Worm (Caenorhabditis elegans) whole organism, mixed stage, embryonic: ENCODE results near the gene F53H8.3.

Experiments
- elt-1 ChIP-seq: sonication (generic microtip); optimal IDR thresholded peaks from 2 replicates; lab custom pipeline; 2017; ENCODE audit warnings: missing genetic modification characterization, mild to moderate bottlenecking, missing compliant biosample characterization, antibody characterized with exemption, moderate library complexity, borderline replicate concordance; ENCODE audit not compliant: insufficient read depth
- lin-13 ChIP-seq: fragments of 150-350 bp; optimal IDR thresholded peaks from 2 replicates; lab custom pipeline; 2014; ENCODE audit warnings: missing biosample characterization, missing genetic modification characterization
- lsy-2 ChIP-seq: fragments of 150-350 bp; optimal IDR thresholded peaks from 2 replicates; lab custom pipeline; 2014; ENCODE audit warnings: missing biosample characterization, missing genetic modification characterization
- nhr-237 ChIP-seq: fragments of 150-350 bp; optimal IDR thresholded peaks from 2 replicates; lab custom pipeline; 2014; ENCODE audit warnings: missing biosample characterization, missing genetic modification characterization
- pha-4 ChIP-seq: fragments of 150-350 bp; optimal IDR thresholded peaks from 2 replicates; lab custom pipeline; 2018; ENCODE audit warnings: missing biosample characterization, missing genetic modification reagents, missing genetic modification characterization
- sem-2 ChIP-seq: fragments of 200-800 bp; sonication (Bioruptor generic); optimal IDR thresholded peaks from 2 replicates; lab custom pipeline; 2018; ENCODE audit warnings: mild to moderate bottlenecking, missing genetic modification characterization, missing compliant biosample characterization
- sptf-1 ChIP-seq: sonication (generic microtip); optimal IDR thresholded peaks from 2 replicates; lab custom pipeline; 2017; ENCODE audit warnings: mild to moderate bottlenecking, missing genetic modification characterization, moderate library complexity, missing compliant biosample characterization
- unc-120 ChIP-seq: sonication (generic microtip); optimal IDR thresholded peaks from 2 replicates; lab custom pipeline; 2017; ENCODE audit warnings: missing genetic modification characterization, missing compliant biosample characterization; ENCODE audit not compliant: poor library complexity, severe bottlenecking
- unc-62 ChIP-seq: fragments of 150-350 bp; optimal IDR thresholded peaks from 2 replicates; lab custom pipeline; 2014; ENCODE audit warnings: missing biosample characterization, missing genetic modification reagents, missing genetic modification characterization

DNA sequence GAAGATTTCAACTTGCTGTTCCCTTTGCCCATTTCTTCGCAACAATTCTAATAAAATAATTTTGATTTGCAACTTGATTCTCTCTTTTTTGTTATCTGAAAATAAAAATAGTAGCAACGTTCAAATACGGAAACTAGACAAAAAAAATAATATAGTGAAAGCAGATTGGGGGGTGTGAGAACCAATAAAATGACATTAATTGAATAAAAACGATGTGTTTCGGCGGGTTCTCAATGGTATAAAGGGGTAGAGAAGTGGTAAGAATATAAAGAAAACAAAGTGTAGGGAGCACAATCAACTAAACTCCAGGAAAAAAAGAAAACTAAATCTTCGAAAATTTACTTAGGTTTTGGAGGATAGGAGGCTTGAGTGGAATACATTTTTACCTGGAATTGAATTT lies 24.8 kb downstream of the F53H8.3 start, which contains the start of gene ncs-1:
- TF ChIP-seq sptf-1 (tag; lab: Kevin White, UChicago) (no peak), unc-120 (tag; lab: Kevin White, UChicago) (no peak), unc-62 (no peak), elt-1 (tag; lab: Kevin White, UChicago) (no peak), lin-13 (no peak), sem-2 (no peak), nhr-237 (no peak), pha-4 (tag; lab: Kevin White, UChicago) (no peak), lsy-2 (tag; lab: Kevin White, UChicago) (no peak)
